Fruit fly (Drosophila melanogaster): ENCODE results near the gene Lsd-2.

Lsd-2 gene

DNA sequence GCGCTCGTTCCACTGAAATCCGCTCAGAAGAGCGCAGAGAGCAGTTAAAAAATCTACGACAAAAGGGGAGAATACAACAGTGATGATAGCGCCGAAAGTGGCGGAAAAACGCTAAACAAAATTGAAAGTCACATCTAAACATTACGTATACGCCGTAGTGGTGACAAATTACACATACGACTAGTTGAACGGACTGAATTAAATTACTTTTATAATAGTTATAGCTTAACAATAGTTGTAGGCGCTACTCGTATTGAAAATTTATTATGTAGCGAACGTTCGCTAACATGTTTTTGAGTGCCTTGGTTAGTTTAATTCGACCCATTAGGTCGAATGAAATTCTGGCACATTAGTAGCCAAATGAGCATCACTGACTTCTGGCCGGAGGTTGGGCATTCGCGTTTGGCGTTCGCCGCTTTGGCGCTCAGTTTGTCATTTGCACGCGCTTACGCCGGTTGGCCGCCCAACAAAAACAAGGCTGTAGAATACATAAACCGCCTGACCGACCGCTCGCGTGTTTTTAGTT lies 32.3 kb downstream of the Lsd-2 start, which contains the start of gene CG5541 (continued):
- no peak for TF ChIP-seq HLH54F (GFP tag; optimal IDR thresholded peaks at IDR 0.05)
- no peak for TF ChIP-seq CG3407 (GFP tag; optimal IDR thresholded peaks at IDR 0.05)
- 0 out of 3 replicates have a peak, but pooled peaks have one; percentile 24 for TF ChIP-seq Dbx (GFP tag; IDR thresholded peaks at IDR 0.05)
- TF ChIP-seq nau (GFP tag; optimal IDR thresholded peaks at IDR 0.05): no peak
- no peak for TF ChIP-seq CG12299 (tag; optimal IDR thresholded peaks at IDR 0.05)
- TF ChIP-seq CG16815 (GFP tag; optimal IDR thresholded peaks at IDR 0.05): no peak
- peak; percentile 42 for TF ChIP-seq lilli (GFP tag; optimal IDR thresholded peaks at IDR 0.05)
- TF ChIP-seq repo (GFP tag; optimal IDR thresholded peaks at IDR 0.05): no peak
- peak; percentile 21 for TF ChIP-seq CG12391 (tag; optimal IDR thresholded peaks at IDR 0.05)
- TF ChIP-seq CG8924 (tag; optimal IDR thresholded peaks at IDR 0.05): no peak
- TF ChIP-seq CG3065 (GFP tag; optimal IDR thresholded peaks at IDR 0.05): no peak
- no peak for TF ChIP-seq eyg (GFP tag; optimal IDR thresholded peaks at IDR 0.05)
- no peak for TF ChIP-seq hbn (GFP tag; IDR thresholded peaks at IDR 0.05; ENCODE audit: partially characterized antibody)
- no peak for TF ChIP-seq CG31441 (GFP tag; IDR thresholded peaks at IDR 0.05)
- no peak for TF ChIP-seq chif (GFP tag; optimal IDR thresholded peaks at IDR 0.05)
- peak; percentile 91 for TF ChIP-seq Sry-β (GFP tag; optimal IDR thresholded peaks at IDR 0.05)
- TF ChIP-seq knrl (GFP tag; IDR thresholded peaks at IDR 0.05; ENCODE audit: partially characterized antibody): no peak
- no peak for TF ChIP-seq rib (GFP tag; IDR thresholded peaks at IDR 0.05)
- peak; percentile 18 for TF ChIP-seq pzg (GFP tag; optimal IDR thresholded peaks at IDR 0.05)
- no peak for TF ChIP-seq sim (GFP tag; IDR thresholded peaks at IDR 0.05)
- no peak for TF ChIP-seq Six4 (GFP tag; optimal IDR thresholded peaks at IDR 0.05)
- TF ChIP-seq Fer3 (tag; optimal IDR thresholded peaks at IDR 0.05): peak; percentile 0
- TF ChIP-seq Sin3A (optimal IDR thresholded peaks at IDR 0.05): no peak
- no peak for TF ChIP-seq CG13123 (GFP tag; optimal IDR thresholded peaks at IDR 0.05)
- TF ChIP-seq CG33213 (GFP tag; optimal IDR thresholded peaks at IDR 0.05): no peak
- TF ChIP-seq HmgD (GFP tag; optimal IDR thresholded peaks at IDR 0.05): no peak
- no peak for TF ChIP-seq croc (GFP tag; conservative IDR thresholded peaks at IDR 0.05)
- no peak for TF ChIP-seq fd102C (GFP tag; optimal IDR thresholded peaks at IDR 0.05)
- TF ChIP-seq ham (GFP tag; IDR thresholded peaks at IDR 0.05): no peak
- TF ChIP-seq ssp (GFP tag; IDR thresholded peaks at IDR 0.05): no peak
- peak; percentile 74 for TF ChIP-seq CG7372 (GFP tag; IDR thresholded peaks at IDR 0.05)
- peak; percentile 47 for TF ChIP-seq Meics (GFP tag; optimal IDR thresholded peaks at IDR 0.05)
- no peak for TF ChIP-seq CG34224 (GFP tag; IDR thresholded peaks at IDR 0.05; ENCODE audit: partially characterized antibody)
- no peak for TF ChIP-seq Scr (GFP tag; IDR thresholded peaks at IDR 0.05; ENCODE audit: partially characterized antibody)
- TF ChIP-seq wek (GFP tag; optimal IDR thresholded peaks at IDR 0.05): no peak
- no peak for TF ChIP-seq tin (GFP tag; optimal IDR thresholded peaks at IDR 0.05)
- no peak for TF ChIP-seq CG1832 (GFP tag; optimal IDR thresholded peaks at IDR 0.05)
- TF ChIP-seq sug (tag; optimal IDR thresholded peaks at IDR 0.05): peak; percentile 64
- TF ChIP-seq Usf (GFP tag; optimal IDR thresholded peaks at IDR 0.05): peak; percentile 15
- TF ChIP-seq bab2 (GFP tag; optimal IDR thresholded peaks at IDR 0.05): no peak
- TF ChIP-seq BEAF-32 (GFP tag; optimal IDR thresholded peaks at IDR 0.05): peak; percentile 6
- TF ChIP-seq dimm (GFP tag; IDR thresholded peaks at IDR 0.05): no peak
- TF ChIP-seq ATbp (GFP tag; optimal IDR thresholded peaks at IDR 0.05): no peak
- no peak for TF ChIP-seq CG3163 (GFP tag; optimal IDR thresholded peaks at IDR 0.05)
- peak; percentile 35 for TF ChIP-seq exex (tag; optimal IDR thresholded peaks at IDR 0.05)
- no peak for TF ChIP-seq CG17186 (GFP tag; optimal IDR thresholded peaks at IDR 0.05)
- TF ChIP-seq CG7556 (GFP tag; optimal IDR thresholded peaks at IDR 0.05): no peak
- no peak for TF ChIP-seq CG4854 (GFP tag; optimal IDR thresholded peaks at IDR 0.05)
- no peak for TF ChIP-seq CG9876 (GFP tag; optimal IDR thresholded peaks at IDR 0.05)
- TF ChIP-seq Nf-YC (tag; optimal IDR thresholded peaks at IDR 0.05): peak; percentile 44
- peak; percentile 62 for TF ChIP-seq Ets65A (GFP tag)
- no peak for TF ChIP-seq sisA (GFP tag; IDR thresholded peaks at IDR 0.05)
